Fruit fly (Drosophila melanogaster) whole organism, embryonic: ENCODE results near the gene CCHa2.

Source experiments
- B-H2 ChIP-seq: fragments of 200-800 bp; sonication (Bioruptor generic); optimal IDR thresholded peaks from 2 replicates; lab custom pipeline; 2018; ENCODE audit warnings: missing biosample characterization, mild to moderate bottlenecking, missing genetic modification characterization
- C15 ChIP-seq: fragments of 200-800 bp; sonication (Bioruptor generic); IDR thresholded peaks from 3 replicates; pipeline ENCODE4 v1.3.6; 2022; ENCODE audit warnings: missing biosample characterization, missing genetic modification characterization
- CG10274 ChIP-seq: fragments of 200-800 bp; sonication (Bioruptor generic); optimal IDR thresholded peaks from 3 replicates; lab custom pipeline; 2017; ENCODE audit warnings: missing biosample characterization, mild to moderate bottlenecking, missing genetic modification characterization
- CG10462 ChIP-seq: fragments of 200-800 bp; sonication (Bioruptor generic); optimal IDR thresholded peaks from 2 replicates; lab custom pipeline; 2016; ENCODE audit warnings: missing biosample characterization, missing genetic modification characterization
- CG11723 ChIP-seq: fragments of 200-800 bp; sonication (Bioruptor generic); optimal IDR thresholded peaks from 2 replicates; lab custom pipeline; 2017; ENCODE audit warnings: missing biosample characterization, mild to moderate bottlenecking, missing genetic modification characterization
- CG14441 ChIP-seq: fragments of 200-800 bp; sonication (Bioruptor generic); IDR thresholded peaks from 2 replicates; pipeline ENCODE4 v1.3.6; 2022; ENCODE audit warnings: missing biosample characterization, missing genetic modification characterization
- CG1529 ChIP-seq: fragments of 200-800 bp; sonication (Bioruptor generic); optimal IDR thresholded peaks from 3 replicates; lab custom pipeline; 2018; ENCODE audit warnings: missing biosample characterization, missing genetic modification characterization
- CG17186 ChIP-seq: fragments of 200-800 bp; sonication (Bioruptor generic); optimal IDR thresholded peaks from 3 replicates; lab custom pipeline; 2017; ENCODE audit warnings: missing biosample characterization, missing genetic modification reagents, missing genetic modification characterization
- CG17612 ChIP-seq: fragments of 200-800 bp; sonication (Bioruptor generic); IDR thresholded peaks from 2 replicates; pipeline ENCODE4 v1.3.6; 2022; ENCODE audit warnings: missing biosample characterization, missing genetic modification characterization
- CG18599 ChIP-seq: fragments of 200-800 bp; sonication (Bioruptor generic); optimal IDR thresholded peaks from 3 replicates; lab custom pipeline; 2017; ENCODE audit warnings: missing biosample characterization, missing genetic modification characterization, mild to moderate bottlenecking, moderate library complexity, missing genetic modification reagents
- CG3065 ChIP-seq: fragments of 200-800 bp; sonication (Bioruptor generic); optimal IDR thresholded peaks from 2 replicates; lab custom pipeline; 2016; ENCODE audit warnings: missing biosample characterization, missing genetic modification characterization
- CG4424 ChIP-seq: fragments of 200-800 bp; sonication (Bioruptor generic); optimal IDR thresholded peaks from 3 replicates; lab custom pipeline; 2016; ENCODE audit warnings: missing biosample characterization, missing genetic modification characterization
- CG4854 ChIP-seq: fragments of 200-800 bp; sonication (Bioruptor generic); optimal IDR thresholded peaks from 2 replicates; lab custom pipeline; 2016; ENCODE audit warnings: missing biosample characterization, missing genetic modification characterization, inconsistent platforms
- CG6791 ChIP-seq: fragments of 200-800 bp; sonication (Bioruptor generic); IDR thresholded peaks from 3 replicates; pipeline ENCODE4 v1.3.6; 2022; ENCODE audit warnings: missing biosample characterization, missing genetic modification characterization; ENCODE audit not compliant: partially characterized antibody
- CG7372 ChIP-seq: fragments of 200-800 bp; sonication (Bioruptor generic); IDR thresholded peaks from 2 replicates; pipeline ENCODE4 v1.3.6; 2022; ENCODE audit warnings: missing biosample characterization, missing genetic modification characterization
- CG7786 ChIP-seq: fragments of 200-800 bp; sonication (Bioruptor generic); optimal IDR thresholded peaks from 2 replicates; lab custom pipeline; 2016; ENCODE audit warnings: missing biosample characterization, missing genetic modification characterization
- CG8924 ChIP-seq: fragments of 200-800 bp; optimal IDR thresholded peaks from 3 replicates; lab custom pipeline; 2019; ENCODE audit warnings: missing biosample characterization, mild to moderate bottlenecking, missing genetic modification characterization, moderate library complexity
- CG9797 ChIP-seq: fragments of 200-800 bp; sonication (Bioruptor generic); optimal IDR thresholded peaks from 3 replicates; lab custom pipeline; 2018; ENCODE audit warnings: missing biosample characterization, mild to moderate bottlenecking, missing genetic modification characterization
- CoRest ChIP-seq: fragments of 200-800 bp; sonication (Bioruptor generic); optimal IDR thresholded peaks from 3 replicates; lab custom pipeline; 2018; ENCODE audit warnings: missing biosample characterization, mild to moderate bottlenecking, missing genetic modification characterization, moderate library complexity
- Dad ChIP-seq: fragments of 200-800 bp; sonication (Bioruptor generic); optimal IDR thresholded peaks from 3 replicates; lab custom pipeline; 2016; ENCODE audit warnings: missing biosample characterization, missing genetic modification characterization
- Drgx ChIP-seq: fragments of 200-800 bp; sonication (Bioruptor generic); IDR thresholded peaks from 2 replicates; pipeline ENCODE4 v1.3.6; 2022; ENCODE audit warnings: missing biosample characterization, missing genetic modification characterization
- Fer3 ChIP-seq: fragments of 200-800 bp; sonication (Bioruptor generic); optimal IDR thresholded peaks from 2 replicates; lab custom pipeline; 2018; ENCODE audit warnings: missing biosample characterization, mild to moderate bottlenecking, missing genetic modification characterization, moderate library complexity
- HHEX ChIP-seq: fragments of 200-800 bp; sonication (Bioruptor generic); optimal IDR thresholded peaks from 3 replicates; lab custom pipeline; 2017; ENCODE audit warnings: missing biosample characterization, mild to moderate bottlenecking, missing genetic modification characterization, missing genetic modification reagents
- HLH4C ChIP-seq: fragments of 200-800 bp; sonication (Bioruptor generic); IDR thresholded peaks from 3 replicates; pipeline ENCODE4 v1.3.6; 2022; ENCODE audit warnings: missing biosample characterization, missing genetic modification characterization; ENCODE audit not compliant: partially characterized antibody
- HLHmδ ChIP-seq: fragments of 200-800 bp; sonication (Bioruptor generic); optimal IDR thresholded peaks from 2 replicates; lab custom pipeline; 2018; ENCODE audit warnings: missing biosample characterization, mild to moderate bottlenecking, missing genetic modification characterization, moderate library complexity
- Hmx ChIP-seq: fragments of 200-800 bp; sonication (Bioruptor generic); optimal IDR thresholded peaks from 2 replicates; lab custom pipeline; 2016; ENCODE audit warnings: missing biosample characterization, missing genetic modification characterization
- Jarid2 ChIP-seq: fragments of 200-800 bp; sonication (Bioruptor generic); optimal IDR thresholded peaks from 3 replicates; lab custom pipeline; 2017; ENCODE audit warnings: mild to moderate bottlenecking, missing biosample characterization, missing genetic modification reagents, missing genetic modification characterization
- NFAT ChIP-seq: fragments of 200-800 bp; sonication (Bioruptor generic); IDR thresholded peaks from 2 replicates; pipeline ENCODE4 v1.3.6; 2022; ENCODE audit warnings: missing biosample characterization, missing genetic modification characterization
- Scr ChIP-seq: fragments of 200-800 bp; sonication (Bioruptor generic); IDR thresholded peaks from 2 replicates; pipeline ENCODE4 v1.3.6; 2022; ENCODE audit warnings: missing biosample characterization, missing genetic modification characterization; ENCODE audit not compliant: partially characterized antibody
- Side ChIP-seq: fragments of 200-800 bp; sonication (Bioruptor generic); optimal IDR thresholded peaks from 2 replicates; lab custom pipeline; 2016; ENCODE audit warnings: missing biosample characterization, missing genetic modification characterization
- Ssrp ChIP-seq: fragments of 200-800 bp; sonication (Bioruptor generic); optimal IDR thresholded peaks from 2 replicates; lab custom pipeline; 2018; ENCODE audit warnings: missing biosample characterization, mild to moderate bottlenecking, missing genetic modification characterization, moderate library complexity
- Vsx1 ChIP-seq: fragments of 200-800 bp; sonication (Bioruptor generic); optimal IDR thresholded peaks from 2 replicates; lab custom pipeline; 2017; ENCODE audit warnings: missing biosample characterization, mild to moderate bottlenecking, missing genetic modification characterization, missing genetic modification reagents
- ara ChIP-seq: fragments of 200-800 bp; sonication (Bioruptor generic); IDR thresholded peaks from 2 replicates; pipeline ENCODE4 v1.3.6; 2022; ENCODE audit warnings: missing biosample characterization, missing genetic modification characterization
- ash1 ChIP-seq: fragments of 200-800 bp; sonication (Bioruptor generic); optimal IDR thresholded peaks from 2 replicates; lab custom pipeline; 2018; ENCODE audit warnings: missing biosample characterization, mild to moderate bottlenecking, missing genetic modification characterization
- ato ChIP-seq: fragments of 200-800 bp; sonication (Bioruptor generic); IDR thresholded peaks from 2 replicates; pipeline ENCODE4 v1.3.6; 2022; ENCODE audit warnings: missing biosample characterization, missing genetic modification characterization; ENCODE audit not compliant: partially characterized antibody
- bcd ChIP-seq: fragments of 200-800 bp; sonication (Bioruptor generic); optimal IDR thresholded peaks from 2 replicates; lab custom pipeline; 2017; ENCODE audit warnings: missing biosample characterization, mild to moderate bottlenecking, missing genetic modification characterization
- bowl ChIP-seq: fragments of 200-800 bp; sonication (Bioruptor generic); IDR thresholded peaks from 2 replicates; pipeline ENCODE4 v1.3.6; 2022; ENCODE audit warnings: missing biosample characterization, missing genetic modification characterization
- chif ChIP-seq, 2 experiments: fragments of 200-800 bp; sonication (Bioruptor generic); optimal IDR thresholded peaks; 3 replicates each; lab custom pipeline; 2016; ENCODE audit warnings: missing biosample characterization in 2 of 2, missing genetic modification characterization in 2 of 2
- ci ChIP-seq: fragments of 200-800 bp; sonication (Bioruptor generic); IDR thresholded peaks from 3 replicates; pipeline ENCODE4 v1.3.6; 2022; ENCODE audit warnings: missing biosample characterization, missing genetic modification characterization
- crol ChIP-seq: fragments of 200-800 bp; sonication (Bioruptor generic); IDR thresholded peaks from 2 replicates; pipeline ENCODE4 v1.3.6; 2022; ENCODE audit warnings: missing biosample characterization, missing genetic modification characterization
- fd64A ChIP-seq: fragments of 200-800 bp; sonication (Bioruptor generic); optimal IDR thresholded peaks from 3 replicates; lab custom pipeline; 2018; ENCODE audit warnings: missing biosample characterization, mild to moderate bottlenecking, missing genetic modification characterization
- fd96Cb ChIP-seq: fragments of 200-800 bp; sonication (Bioruptor generic); optimal IDR thresholded peaks from 2 replicates; lab custom pipeline; 2018; ENCODE audit warnings: missing biosample characterization, mild to moderate bottlenecking, missing genetic modification characterization, moderate library complexity
- jigr1 ChIP-seq: fragments of 200-800 bp; sonication (Bioruptor generic); IDR thresholded peaks from 3 replicates; pipeline ENCODE4 v1.3.6; 2022; ENCODE audit warnings: missing biosample characterization, missing genetic modification characterization
- sisA ChIP-seq: fragments of 200-800 bp; sonication (Bioruptor generic); IDR thresholded peaks from 2 replicates; pipeline ENCODE4 v1.3.6; 2022; ENCODE audit warnings: missing biosample characterization, missing genetic modification characterization
- slou ChIP-seq: fragments of 200-800 bp; sonication (Bioruptor generic); optimal IDR thresholded peaks from 3 replicates; lab custom pipeline; 2016; ENCODE audit warnings: missing biosample characterization, missing genetic modification characterization
- sob ChIP-seq: fragments of 200-800 bp; sonication (Bioruptor generic); IDR thresholded peaks from 2 replicates; pipeline ENCODE4 v1.3.6; 2022; ENCODE audit warnings: missing biosample characterization, missing genetic modification characterization
- stc ChIP-seq: fragments of 200-800 bp; sonication (Bioruptor generic); IDR thresholded peaks from 2 replicates; pipeline ENCODE4 v1.3.6; 2022; ENCODE audit warnings: missing biosample characterization, missing genetic modification characterization
- vnd ChIP-seq: fragments of 200-800 bp; sonication (Bioruptor generic); IDR thresholded peaks from 3 replicates; pipeline ENCODE4 v1.3.6; 2022; ENCODE audit warnings: missing biosample characterization, missing genetic modification characterization; ENCODE audit not compliant: partially characterized antibody
- zen ChIP-seq: fragments of 200-800 bp; sonication (Bioruptor generic); optimal IDR thresholded peaks from 3 replicates; lab custom pipeline; 2018; ENCODE audit warnings: missing biosample characterization, mild to moderate bottlenecking, missing genetic modification characterization, moderate library complexity

The CCHa2 gene

DNA sequence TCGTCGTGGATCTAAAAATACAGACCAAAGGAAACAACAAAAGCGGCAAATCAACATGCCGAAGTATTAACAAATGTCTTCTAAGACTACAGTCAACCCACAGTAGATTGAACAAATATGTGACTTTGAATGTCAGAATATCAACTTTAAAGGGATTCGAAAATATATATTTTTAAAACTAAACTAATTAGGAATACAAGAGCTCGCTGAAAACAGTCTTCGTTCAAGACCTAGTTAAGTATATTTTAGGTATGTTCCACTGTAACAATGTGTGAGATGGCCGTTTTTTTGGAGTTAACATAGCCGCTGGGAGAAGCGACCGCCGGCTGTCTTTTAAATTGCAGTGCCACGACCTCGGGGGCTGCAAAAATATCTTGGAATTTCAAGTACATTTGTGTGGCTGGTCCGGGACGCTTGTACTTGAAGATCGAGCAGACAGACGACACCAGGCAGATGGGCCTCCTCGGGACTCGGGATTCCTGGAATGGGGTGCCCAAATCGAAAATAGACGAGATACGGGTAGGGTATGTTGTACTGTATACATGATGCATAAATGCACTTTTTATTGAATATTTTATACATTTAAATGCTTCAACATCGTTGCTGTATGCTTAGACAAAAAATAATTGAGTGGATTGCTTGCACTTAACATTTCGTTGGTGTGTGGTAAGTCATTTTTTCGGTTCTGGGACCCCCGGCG, 33.5 kb upstream of the CCHa2 start (continued):
- peak; percentile 13 for TF ChIP-seq CG4854
- peak; percentile 38 for TF ChIP-seq CG1529 (GFP tag; lab: Kevin White, UChicago)
- TF ChIP-seq fd96Cb (tag; lab: Kevin White, UChicago) = peak; percentile 79
- no peak for TF ChIP-seq bowl (GFP tag; lab: Robert Waterston, UW)
- peak; percentile 78 for TF ChIP-seq sisA (GFP tag; lab: Robert Waterston, UW)
- TF ChIP-seq CG8924 (tag; lab: Kevin White, UChicago) = peak; percentile 76
- TF ChIP-seq CG7372 (GFP tag; lab: Robert Waterston, UW) = peak; percentile 47; the same call in 1 of the 2 replicates
- peak; percentile 62 for TF ChIP-seq bcd
- no peak for TF ChIP-seq CG3065 (GFP tag; lab: Kevin White, UChicago)
- no peak for TF ChIP-seq NFAT (GFP tag; lab: Robert Waterston, UW)
- no peak for TF ChIP-seq ash1 (GFP tag; lab: Kevin White, UChicago)
- no peak for TF ChIP-seq Scr
- peak; percentile 75 for TF ChIP-seq ara (GFP tag; lab: Robert Waterston, UW)
- no peak for TF ChIP-seq Vsx1 (GFP tag; lab: Kevin White, UChicago)
- TF ChIP-seq HHEX (GFP tag; lab: Kevin White, UChicago) = peak; percentile 61
- TF ChIP-seq CG7786 = peak; percentile 49
- no peak for TF ChIP-seq jigr1
- peak; percentile 53 for TF ChIP-seq Fer3 (tag; lab: Kevin White, UChicago)
- TF ChIP-seq sob (GFP tag; lab: Robert Waterston, UW) = peak; percentile 42; the same call in 1 of the 2 replicates
- TF ChIP-seq C15 = no peak
- TF ChIP-seq B-H2 (GFP tag; lab: Kevin White, UChicago) = no peak
- 0 out of 2 replicates have a peak, but pooled peaks have one; percentile 16 for TF ChIP-seq CG17612 (GFP tag; lab: Robert Waterston, UW)
- no peak for TF ChIP-seq CG6791 (GFP tag; lab: Robert Waterston, UW)
- no peak for TF ChIP-seq HLHmδ (GFP tag; lab: Kevin White, UChicago)
- TF ChIP-seq Jarid2 = peak; percentile 31
- TF ChIP-seq crol = no peak; the same call in 1 of the 2 replicates
- peak; percentile 74 for TF ChIP-seq CG14441
- peak; percentile 46 for TF ChIP-seq Side (GFP tag; lab: Kevin White, UChicago)
- TF ChIP-seq Ssrp (tag; lab: Kevin White, UChicago) = peak; percentile 63
- peak; percentile 62 for TF ChIP-seq CG18599
- no peak for TF ChIP-seq vnd
- peak; percentile 65 for TF ChIP-seq zen (tag; lab: Kevin White, UChicago)
- no peak for TF ChIP-seq CG10274 (GFP tag; lab: Kevin White, UChicago)
- TF ChIP-seq slou (GFP tag; lab: Kevin White, UChicago) = no peak
- no peak for TF ChIP-seq fd64A (GFP tag; lab: Kevin White, UChicago)
- TF ChIP-seq ato (GFP tag; lab: Robert Waterston, UW) = no peak
- peak; percentile 74 for TF ChIP-seq stc (GFP tag; lab: Robert Waterston, UW)
- TF ChIP-seq Drgx (GFP tag; lab: Robert Waterston, UW) = peak; percentile 78
- TF ChIP-seq ci (GFP tag; lab: Robert Waterston, UW) = peak; percentile 90
- TF ChIP-seq CG4424 (GFP tag; lab: Kevin White, UChicago) = peak; percentile 68
- TF ChIP-seq Dad (GFP tag; lab: Kevin White, UChicago) = peak; percentile 27
- TF ChIP-seq Hmx = no peak
- peak; percentile 6 for TF ChIP-seq CG10462 (GFP tag; lab: Kevin White, UChicago)
- TF ChIP-seq CG11723 (GFP tag; lab: Kevin White, UChicago) = peak; percentile 34
- peak; percentile 66 for TF ChIP-seq CoRest (tag; lab: Kevin White, UChicago)
- no peak for TF ChIP-seq CG17186 (GFP tag; lab: Kevin White, UChicago)
- TF ChIP-seq chif (GFP tag; optimal IDR thresholded peaks at IDR 0.05; lab: Kevin White, UChicago) = peak; percentile 44 to 71
- no peak for TF ChIP-seq HLH4C (GFP tag; lab: Robert Waterston, UW)
- TF ChIP-seq CG9797 (GFP tag; lab: Kevin White, UChicago) = no peak
